Worm (Caenorhabditis elegans): ENCODE measurements around the gene R03E9.2.

ce11 chrX:6713277-6713676 lies 19.8 kb downstream of the R03E9.2 start, which contains the start of gene nas-11:
- TF ChIP-seq him-1 (tag; optimal IDR thresholded peaks at IDR 0.05) (no peak), dao-5 (tag; optimal IDR thresholded peaks at IDR 0.05) (no peak), W03F9.2 (tag; optimal IDR thresholded peaks at IDR 0.05) (no peak)

Data from whole organism, L4/young adult.